Worm (Caenorhabditis elegans) whole organism, L4 larva: ENCODE measurements around the gene glb-20.

Experiments
- F26F4.8 ChIP-seq: fragments of 200-800 bp; sonication (Bioruptor generic); conservative IDR thresholded peaks from 2 replicates; pipeline ENCODE4 v1.3.6; 2022; ENCODE audit warnings: missing genetic modification characterization, missing compliant biosample characterization
- Y105C5A.15 ChIP-seq: fragments of 200-800 bp; sonication (Bioruptor generic); IDR thresholded peaks from 2 replicates; pipeline ENCODE4 v1.3.6; 2022; ENCODE audit warnings: missing genetic modification characterization, missing compliant biosample characterization
- aly-2 ChIP-seq: sonication (generic microtip); optimal IDR thresholded peaks from 2 replicates; lab custom pipeline; 2018; ENCODE audit warnings: missing biosample characterization, missing genetic modification characterization
- ceh-82 ChIP-seq: sonication (generic microtip); optimal IDR thresholded peaks from 2 replicates; lab custom pipeline; 2017; ENCODE audit warnings: missing biosample characterization, missing genetic modification characterization
- daf-12 ChIP-seq: fragments of 150-350 bp; optimal IDR thresholded peaks from 2 replicates; lab custom pipeline; 2014; ENCODE audit warnings: missing biosample characterization, missing genetic modification reagents, missing genetic modification characterization
- fkh-10 ChIP-seq: fragments of 150-350 bp; optimal IDR thresholded peaks from 2 replicates; lab custom pipeline; 2014; ENCODE audit warnings: missing biosample characterization, missing genetic modification reagents, missing genetic modification characterization
- lin-13 ChIP-seq: fragments of 150-350 bp; optimal IDR thresholded peaks from 2 replicates; lab custom pipeline; 2014; ENCODE audit warnings: missing biosample characterization, missing genetic modification reagents, missing genetic modification characterization
- lir-3 ChIP-seq: sonication (generic microtip); optimal IDR thresholded peaks from 2 replicates; lab custom pipeline; 2016; ENCODE audit warnings: mild to moderate bottlenecking, missing genetic modification characterization, missing compliant biosample characterization
- lsy-2 ChIP-seq, 2 experiments: fragments of 150-350 bp in 1 of 2; sonication (generic microtip) in 1 of 2; optimal IDR thresholded peaks; 2 replicates each; lab custom pipeline; 2014 to 2017; ENCODE audit warnings: missing biosample characterization in 2 of 2, missing genetic modification characterization in 2 of 2
- mes-2 ChIP-seq: sonication (generic microtip); optimal IDR thresholded peaks from 2 replicates; lab custom pipeline; 2016; ENCODE audit warnings: missing genotype, mild to moderate bottlenecking, missing genetic modification characterization, missing compliant biosample characterization; ENCODE audit not compliant: poor library complexity, severe bottlenecking
- nhr-11 ChIP-seq: fragments of 150-350 bp; optimal IDR thresholded peaks from 2 replicates; lab custom pipeline; 2014; ENCODE audit warnings: missing biosample characterization, missing genetic modification characterization
- nhr-6 ChIP-seq: fragments of 150-350 bp; optimal IDR thresholded peaks from 2 replicates; lab custom pipeline; 2014; ENCODE audit warnings: missing biosample characterization, missing genetic modification characterization
- snpc-4 ChIP-seq: fragments of 150-350 bp; optimal IDR thresholded peaks from 2 replicates; lab custom pipeline; 2014; ENCODE audit warnings: missing biosample characterization, missing genetic modification characterization
- unc-62 ChIP-seq, 3 experiments: fragments of 150-350 bp in 1 of 3; sonication (generic microtip); optimal IDR thresholded peaks in 2 of 3; peaks in 1 of 3; 1 replicate in 1 of 3; 2 replicates in 2 of 3; lab custom pipeline; 2014 to 2017; ENCODE audit warnings: missing biosample characterization in 3 of 3, missing genetic modification characterization in 3 of 3, missing genetic modification reagents in 3 of 3, missing genotype in 1 of 3

ce11 chrX:13604946-13605617, 49.1 kb upstream of the glb-20 start, which contains the start of gene F54B11.9:
- TF ChIP-seq fkh-10 (GFP tag; lab: Kevin White, UChicago) (no peak), ceh-82 (tag; lab: Kevin White, UChicago) (no peak), aly-2 (no peak), daf-12 (no peak), nhr-11 (peak; percentile 56), lsy-2 (tag; optimal IDR thresholded peaks at IDR 0.05; lab: Kevin White, UChicago) (no peak), Y105C5A.15 (no peak), unc-62 (GFP tag; optimal IDR thresholded peaks at IDR 0.05 in 1 of 2; lab: Kevin White, UChicago) (no peak), unc-62 (tag; optimal IDR thresholded peaks at IDR 0.05; lab: Kevin White, UChicago) (no peak), F26F4.8 (no peak), lin-13 (GFP tag; lab: Kevin White, UChicago) (no peak), mes-2 (tag; lab: Kevin White, UChicago) (no peak), snpc-4 (tag; lab: Kevin White, UChicago) (no peak), lir-3 (tag; lab: Kevin White, UChicago) (no peak), nhr-6 (tag; lab: Kevin White, UChicago) (no peak)
